Worm (Caenorhabditis elegans) whole organism, L4 larva: ENCODE results near the gene pgm-3.

Experiments
- F10B5.3 ChIP-seq: sonication (generic microtip); optimal IDR thresholded peaks from 2 replicates; lab custom pipeline; 2016; ENCODE audit warnings: mild to moderate bottlenecking, missing genetic modification characterization, missing compliant biosample characterization
- F44E2.7 ChIP-seq: fragments of 200-800 bp; sonication (Bioruptor generic); IDR thresholded peaks from 2 replicates; pipeline ENCODE4 v2.1.2; 2022; ENCODE audit warnings: missing genetic modification characterization, missing compliant biosample characterization
- R02D3.7 ChIP-seq: fragments of 150-350 bp; sonication (generic microtip); optimal IDR thresholded peaks from 3 replicates; lab custom pipeline; 2014; ENCODE audit warnings: missing biosample characterization, missing genetic modification characterization
- T20F7.1 ChIP-seq: fragments of 200-800 bp; sonication (Bioruptor generic); optimal IDR thresholded peaks from 2 replicates; lab custom pipeline; 2018; ENCODE audit warnings: mild to moderate bottlenecking, missing genetic modification characterization, missing compliant biosample characterization
- T26A8.4 ChIP-seq: fragments of 200-800 bp; sonication (Bioruptor generic); IDR thresholded peaks from 2 replicates; pipeline ENCODE4 v1.3.6; 2022; ENCODE audit warnings: missing genetic modification characterization, missing compliant biosample characterization
- Y5F2A.4 ChIP-seq: fragments of 200-800 bp; sonication (Bioruptor generic); optimal IDR thresholded peaks from 2 replicates; lab custom pipeline; 2018; ENCODE audit warnings: mild to moderate bottlenecking, missing genetic modification characterization, missing compliant biosample characterization
- Y75B8A.6 ChIP-seq: fragments of 200-800 bp; sonication (Bioruptor generic); IDR thresholded peaks from 2 replicates; pipeline ENCODE4 v1.3.6; 2022; ENCODE audit warnings: missing genetic modification reagents, missing genetic modification characterization, missing compliant biosample characterization
- aly-2 ChIP-seq: sonication (generic microtip); optimal IDR thresholded peaks from 2 replicates; lab custom pipeline; 2018; ENCODE audit warnings: missing biosample characterization, missing genetic modification characterization
- ceh-20 ChIP-seq: fragments of 200-800 bp; sonication (Bioruptor generic); IDR thresholded peaks from 2 replicates; pipeline ENCODE4 v1.3.6; 2022; ENCODE audit warnings: missing genetic modification reagents, missing genetic modification characterization, missing compliant biosample characterization
- ceh-28 ChIP-seq: fragments of 150-350 bp; optimal IDR thresholded peaks from 2 replicates; lab custom pipeline; 2014; ENCODE audit warnings: missing biosample characterization, missing genetic modification reagents, missing genetic modification characterization
- ceh-62 ChIP-seq: sonication (generic microtip); optimal IDR thresholded peaks from 2 replicates; lab custom pipeline; 2017; ENCODE audit warnings: missing biosample characterization, missing genetic modification characterization
- ceh-82 ChIP-seq: sonication (generic microtip); optimal IDR thresholded peaks from 2 replicates; lab custom pipeline; 2017; ENCODE audit warnings: missing biosample characterization, missing genetic modification characterization
- cey-2 ChIP-seq: sonication (generic microtip); optimal IDR thresholded peaks from 3 replicates; lab custom pipeline; 2017; ENCODE audit warnings: missing genetic modification characterization, mild to moderate bottlenecking, missing compliant biosample characterization, antibody characterized with exemption, borderline replicate concordance; ENCODE audit not compliant: insufficient read depth
- ctbp-1 ChIP-seq: fragments of 200-800 bp; sonication (Bioruptor generic); IDR thresholded peaks from 2 replicates; pipeline ENCODE4 v1.3.6; 2022; ENCODE audit warnings: missing genetic modification reagents, missing genetic modification characterization, missing compliant biosample characterization
- daf-12 ChIP-seq: fragments of 150-350 bp; optimal IDR thresholded peaks from 2 replicates; lab custom pipeline; 2014; ENCODE audit warnings: missing biosample characterization, missing genetic modification reagents, missing genetic modification characterization
- dmd-8 ChIP-seq: fragments of 200-800 bp; sonication (Bioruptor generic); IDR thresholded peaks from 2 replicates; pipeline ENCODE4 v1.3.6; 2022; ENCODE audit warnings: missing genetic modification characterization, missing compliant biosample characterization
- dmd-9 ChIP-seq: fragments of 200-800 bp; sonication (Bioruptor generic); IDR thresholded peaks from 2 replicates; pipeline ENCODE4 v1.3.6; 2022; ENCODE audit warnings: missing genetic modification reagents, missing genetic modification characterization, missing compliant biosample characterization
- duxl-1 ChIP-seq: sonication (generic microtip); optimal IDR thresholded peaks from 2 replicates; lab custom pipeline; 2016; ENCODE audit warnings: mild to moderate bottlenecking, missing genetic modification characterization, moderate library complexity, missing compliant biosample characterization; ENCODE audit not compliant: poor library complexity
- fkh-10 ChIP-seq: fragments of 150-350 bp; optimal IDR thresholded peaks from 2 replicates; lab custom pipeline; 2014; ENCODE audit warnings: missing biosample characterization, missing genetic modification reagents, missing genetic modification characterization
- hif-1 ChIP-seq, 2 experiments: sonication (generic microtip); optimal IDR thresholded peaks; 2 replicates each; lab custom pipeline; 2016 to 2017; ENCODE audit warnings: missing compliant biosample characterization in 2 of 2, missing genetic modification characterization in 2 of 2, missing genetic modification reagents in 2 of 2, missing genotype in 2 of 2, mild to moderate bottlenecking in 1 of 2
- hlh-30 ChIP-seq: sonication (generic microtip); optimal IDR thresholded peaks from 2 replicates; lab custom pipeline; 2017; ENCODE audit warnings: antibody characterized with exemption, mild to moderate bottlenecking, missing genetic modification characterization, missing compliant biosample characterization; ENCODE audit not compliant: insufficient read depth
- hmg-1.1 ChIP-seq: fragments of 200-800 bp; sonication (Bioruptor generic); IDR thresholded peaks from 2 replicates; pipeline ENCODE4 v1.3.6; 2022; ENCODE audit warnings: missing genetic modification reagents, missing genetic modification characterization, missing compliant biosample characterization
- lin-15B ChIP-seq: fragments of 150-350 bp; sonication (generic microtip); optimal IDR thresholded peaks from 3 replicates; lab custom pipeline; 2014; ENCODE audit warnings: missing biosample characterization, missing genetic modification characterization
- lin-39 ChIP-seq: fragments of 150-350 bp; optimal IDR thresholded peaks from 2 replicates; lab custom pipeline; 2014; ENCODE audit warnings: missing biosample characterization, missing genetic modification reagents, missing genetic modification characterization
- lsy-2 ChIP-seq, 2 experiments: fragments of 150-350 bp in 1 of 2; sonication (generic microtip) in 1 of 2; optimal IDR thresholded peaks; 2 replicates each; lab custom pipeline; 2014 to 2017; ENCODE audit warnings: missing biosample characterization in 2 of 2, missing genetic modification characterization in 2 of 2
- madf-5 ChIP-seq, 2 experiments: fragments of 200-800 bp; sonication (Bioruptor generic); IDR thresholded peaks; 2 replicates each; pipeline ENCODE4 v1.3.6; 2022; ENCODE audit warnings: missing compliant biosample characterization in 2 of 2, missing genetic modification characterization in 2 of 2
- mdl-1 ChIP-seq, 2 experiments: fragments of 150-350 bp in 1 of 2; sonication (generic microtip) in 1 of 2; optimal IDR thresholded peaks; 2 replicates each; lab custom pipeline; 2014 to 2017; ENCODE audit warnings: missing biosample characterization in 2 of 2, missing genetic modification characterization in 2 of 2
- mdt-29 ChIP-seq: fragments of 200-800 bp; sonication (Bioruptor generic); IDR thresholded peaks from 2 replicates; pipeline ENCODE4 v1.3.6; 2022; ENCODE audit warnings: missing genetic modification reagents, missing genetic modification characterization, missing compliant biosample characterization
- mep-1 ChIP-seq: fragments of 150-350 bp; sonication (generic microtip); optimal IDR thresholded peaks from 3 replicates; lab custom pipeline; 2014; ENCODE audit warnings: missing biosample characterization, missing genetic modification characterization
- mxl-2 ChIP-seq: fragments of 200-800 bp; sonication (Bioruptor generic); conservative IDR thresholded peaks from 2 replicates; pipeline ENCODE4 v1.3.6; 2022; ENCODE audit warnings: missing genetic modification reagents, missing genetic modification characterization, missing compliant biosample characterization
- nhr-102 ChIP-seq: sonication (generic microtip); optimal IDR thresholded peaks from 2 replicates; lab custom pipeline; 2016; ENCODE audit warnings: mild to moderate bottlenecking, missing genetic modification characterization, moderate library complexity, missing compliant biosample characterization
- nhr-42 ChIP-seq: fragments of 200-800 bp; sonication (Bioruptor generic); IDR thresholded peaks from 2 replicates; pipeline ENCODE4 v1.3.6; 2022; ENCODE audit warnings: missing genetic modification characterization, missing compliant biosample characterization
- nhr-6 ChIP-seq: fragments of 150-350 bp; optimal IDR thresholded peaks from 2 replicates; lab custom pipeline; 2014; ENCODE audit warnings: missing biosample characterization, missing genetic modification characterization
- nhr-76 ChIP-seq: fragments of 150-350 bp; optimal IDR thresholded peaks from 2 replicates; lab custom pipeline; 2014; ENCODE audit warnings: missing biosample characterization, missing genetic modification characterization
- nhr-77 ChIP-seq: fragments of 150-350 bp; optimal IDR thresholded peaks from 2 replicates; lab custom pipeline; 2014; ENCODE audit warnings: missing biosample characterization, missing genetic modification characterization
- pha-4 ChIP-seq, 2 experiments: fragments of 150-350 bp in 1 of 2; fragments of 200-800 bp in 1 of 2; sonication (Bioruptor generic) in 1 of 2; IDR thresholded peaks in 1 of 2; optimal IDR thresholded peaks in 1 of 2; 2 replicates each; pipeline versions ENCODE4 v1.3.6 to Lab custom; 2014 to 2022; ENCODE audit warnings: missing genetic modification characterization in 2 of 2, missing genetic modification reagents in 2 of 2, missing biosample characterization in 1 of 2, missing compliant biosample characterization in 1 of 2
- php-3 ChIP-seq: fragments of 200-800 bp; sonication (Bioruptor generic); IDR thresholded peaks from 2 replicates; pipeline ENCODE4 v1.3.6; 2022; ENCODE audit warnings: missing genetic modification reagents, missing genetic modification characterization, missing compliant biosample characterization
- rbr-2 ChIP-seq: sonication (generic microtip); optimal IDR thresholded peaks from 2 replicates; lab custom pipeline; 2016; ENCODE audit warnings: missing genotype, missing genetic modification characterization, missing compliant biosample characterization
- saeg-2 ChIP-seq: fragments of 200-800 bp; sonication (Bioruptor generic); IDR thresholded peaks from 2 replicates; pipeline ENCODE4 v1.3.6; 2022; ENCODE audit warnings: missing genetic modification reagents, missing genetic modification characterization, missing compliant biosample characterization
- sdz-12 ChIP-seq: fragments of 200-800 bp; sonication (Bioruptor generic); optimal IDR thresholded peaks from 2 replicates; lab custom pipeline; 2018; ENCODE audit warnings: mild to moderate bottlenecking, missing genetic modification characterization, missing compliant biosample characterization
- snpc-1.2 ChIP-seq: fragments of 200-800 bp; sonication (Bioruptor generic); IDR thresholded peaks from 2 replicates; pipeline ENCODE4 v1.3.6; 2022; ENCODE audit warnings: missing genetic modification reagents, missing genetic modification characterization, missing compliant biosample characterization
- unc-130 ChIP-seq: sonication (generic microtip); optimal IDR thresholded peaks from 2 replicates; lab custom pipeline; 2016; ENCODE audit warnings: missing genetic modification reagents, missing genetic modification characterization, missing compliant biosample characterization
- unc-39 ChIP-seq: sonication (generic microtip); optimal IDR thresholded peaks from 2 replicates; lab custom pipeline; 2017; ENCODE audit warnings: missing biosample characterization, missing genetic modification characterization
- unc-62 ChIP-seq, 3 experiments: fragments of 150-350 bp in 1 of 3; sonication (generic microtip); optimal IDR thresholded peaks in 2 of 3; peaks in 1 of 3; 1 replicate in 1 of 3; 2 replicates in 2 of 3; lab custom pipeline; 2014 to 2017; ENCODE audit warnings: missing biosample characterization in 3 of 3, missing genetic modification characterization in 3 of 3, missing genetic modification reagents in 3 of 3, missing genotype in 1 of 3
- zip-11 ChIP-seq: fragments of 200-800 bp; sonication (Bioruptor generic); IDR thresholded peaks from 2 replicates; pipeline ENCODE4 v1.3.6; 2022; ENCODE audit warnings: missing genetic modification characterization, missing compliant biosample characterization
- zip-2 ChIP-seq: fragments of 150-350 bp; optimal IDR thresholded peaks from 2 replicates; lab custom pipeline; 2014; ENCODE audit warnings: missing biosample characterization, missing genetic modification characterization
- ztf-11 ChIP-seq: fragments of 150-350 bp; optimal IDR thresholded peaks from 2 replicates; lab custom pipeline; 2014; ENCODE audit warnings: missing biosample characterization, missing genetic modification characterization
- ztf-7 ChIP-seq: fragments of 150-350 bp; optimal IDR thresholded peaks from 2 replicates; lab custom pipeline; 2014; ENCODE audit warnings: missing biosample characterization, missing genetic modification characterization

pgm-3 gene

DNA sequence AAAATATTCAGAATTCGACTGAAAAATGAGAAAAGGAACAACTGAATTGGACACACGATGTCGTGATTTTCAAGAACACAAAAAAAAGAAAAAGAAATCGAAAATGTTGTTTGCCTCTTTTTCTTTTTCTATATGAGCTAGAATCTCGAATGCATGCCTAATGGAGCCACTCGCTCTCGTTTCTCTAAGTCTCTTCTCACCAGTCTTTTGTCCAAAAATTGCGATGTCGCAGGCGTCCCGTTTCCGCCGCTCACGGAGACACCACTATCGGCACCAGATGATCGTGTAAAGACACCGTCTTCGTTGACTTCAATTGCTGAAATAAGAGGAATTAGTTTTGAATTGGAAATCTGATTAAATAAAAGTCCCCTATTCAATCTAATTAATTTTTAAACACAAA, 33.1 kb downstream of the pgm-3 start (continued):
- TF ChIP-seq fkh-10 (GFP tag; lab: Kevin White, UChicago) (peak; percentile 34), lsy-2 (tag; optimal IDR thresholded peaks at IDR 0.05; lab: Kevin White, UChicago) (peak in 1 of 2 experiments; percentile 52), ceh-28 (tag; lab: Kevin White, UChicago) (no peak), zip-11 (no peak), hlh-30 (tag; lab: Kevin White, UChicago) (peak; percentile 34), lin-39 (tag; lab: Kevin White, UChicago) (no peak), pha-4 (GFP tag; IDR thresholded peaks at IDR 0.05; lab: Robert Waterston, UW) (no peak), pha-4 (tag; optimal IDR thresholded peaks at IDR 0.05; lab: Kevin White, UChicago) (no peak), nhr-77 (no peak), ztf-11 (tag; lab: Kevin White, UChicago) (no peak), ceh-62 (tag; lab: Kevin White, UChicago) (no peak), unc-39 (no peak), rbr-2 (tag; lab: Kevin White, UChicago) (peak; percentile 42), duxl-1 (tag; lab: Kevin White, UChicago) (no peak), hmg-1.1 (GFP tag; lab: Robert Waterston, UW) (0 out of 2 replicates have a peak, but pooled peaks have one; percentile 16), ctbp-1 (GFP tag; lab: Robert Waterston, UW) (peak; percentile 75)
- TF ChIP-seq, all 104 proteins: peak for 9

DNA sequence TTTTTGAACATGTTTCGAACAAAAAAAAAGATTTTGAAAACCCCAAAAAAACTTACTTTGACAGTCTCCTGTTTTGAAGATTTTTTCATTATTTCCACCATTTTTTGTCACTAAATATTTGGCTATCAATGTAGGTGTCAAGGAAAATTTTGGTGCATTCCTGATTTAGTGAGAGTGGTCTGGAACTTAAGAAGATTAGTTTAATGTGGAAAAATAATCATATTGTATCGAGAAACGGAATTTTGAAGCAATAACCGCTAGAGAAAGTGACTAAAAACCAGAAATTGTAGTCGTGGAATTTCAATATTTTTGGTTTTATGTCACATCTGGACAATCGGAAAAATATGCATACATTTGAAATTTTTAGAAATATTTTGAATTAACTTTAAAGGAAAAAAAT, 36.4 kb downstream of the pgm-3 start, which contains the start of the genes F20C5.11 and klp-11:
TSS of gene F20C5.11 (minus strand) at position 101 of the 400 bp plus-strand sequence.
TSS of gene klp-11 (minus strand) at position 171 of the 400 bp plus-strand sequence.
- TF ChIP-seq lin-15B (tag; lab: Kevin White, UChicago), result no peak
- TF ChIP-seq dmd-8, result no peak
- TF ChIP-seq sdz-12 (GFP tag; lab: Kevin White, UChicago), result no peak
- TF ChIP-seq cey-2, result no peak
- TF ChIP-seq nhr-6, result no peak
- no peak for TF ChIP-seq T26A8.4 (GFP tag; lab: Robert Waterston, UW)
- no peak for TF ChIP-seq R02D3.7 (tag; lab: Kevin White, UChicago)
- no peak for TF ChIP-seq hif-1 (tag; optimal IDR thresholded peaks at IDR 0.05; lab: Kevin White, UChicago)
- TF ChIP-seq unc-39, result no peak
- TF ChIP-seq mxl-2 (GFP tag; lab: Robert Waterston, UW), result no peak
- TF ChIP-seq zip-2 (tag; lab: Kevin White, UChicago), result no peak
- TF ChIP-seq T20F7.1 (GFP tag; lab: Kevin White, UChicago), result no peak
- TF ChIP-seq ceh-20, result no peak
- no peak for TF ChIP-seq mdt-29 (GFP tag; lab: Robert Waterston, UW)
- no peak for TF ChIP-seq unc-130
- TF ChIP-seq php-3 (GFP tag; lab: Robert Waterston, UW), result no peak
- TF ChIP-seq Y75B8A.6 (GFP tag; lab: Robert Waterston, UW), result no peak
- no peak for TF ChIP-seq F44E2.7 (GFP tag; lab: Robert Waterston, UW)

DNA sequence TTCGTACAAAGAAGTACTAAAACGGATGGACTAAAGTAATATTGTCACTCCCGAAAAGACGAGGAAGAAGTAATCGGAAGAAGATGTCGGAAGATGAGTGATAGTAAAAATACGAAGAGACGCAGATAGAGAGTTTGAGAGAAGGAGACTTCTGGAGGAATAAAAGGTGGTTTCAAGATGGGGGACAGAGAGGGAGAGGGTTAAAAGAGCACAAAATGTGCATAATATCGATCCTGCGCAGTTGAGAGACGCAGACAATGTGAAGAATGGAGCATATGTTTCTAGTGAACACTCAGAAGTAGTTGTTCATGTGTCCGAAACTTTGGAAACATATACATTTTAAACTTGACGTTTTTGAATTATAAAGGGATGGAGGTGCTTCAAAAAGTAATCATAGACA, 36.9 kb downstream of the pgm-3 start:
- TF ChIP-seq ctbp-1 (GFP tag; lab: Robert Waterston, UW), result peak; percentile 61
- no peak for TF ChIP-seq aly-2
- peak in 1 of 2 experiments; percentile 98 for TF ChIP-seq unc-62 (GFP tag; optimal IDR thresholded peaks at IDR 0.05 in 1 of 2; lab: Kevin White, UChicago)
- no peak for TF ChIP-seq unc-62 (tag; optimal IDR thresholded peaks at IDR 0.05; lab: Kevin White, UChicago)
- no peak for TF ChIP-seq Y5F2A.4
- no peak for TF ChIP-seq F10B5.3 (tag; lab: Kevin White, UChicago)
- no peak for TF ChIP-seq ztf-7 (tag; lab: Kevin White, UChicago)
- TF ChIP-seq daf-12 (tag; lab: Kevin White, UChicago), result no peak
- no peak for TF ChIP-seq nhr-76
- TF ChIP-seq ceh-28 (tag; lab: Kevin White, UChicago), result peak; percentile 16
- no peak for TF ChIP-seq madf-5 (GFP tag; IDR thresholded peaks at IDR 0.05; lab: Robert Waterston, UW)
- no peak for TF ChIP-seq mdl-1 (tag; optimal IDR thresholded peaks at IDR 0.05; lab: Kevin White, UChicago)
- TF ChIP-seq snpc-1.2, result no peak
- TF ChIP-seq mep-1 (tag; lab: Kevin White, UChicago), result peak; percentile 61
- TF ChIP-seq ceh-20, result no peak
- TF ChIP-seq saeg-2 (GFP tag; lab: Robert Waterston, UW), result no peak
- TF ChIP-seq F44E2.7 (GFP tag; lab: Robert Waterston, UW), result no peak
- TF ChIP-seq rbr-2 (tag; lab: Kevin White, UChicago), result peak; percentile 62
- no peak for TF ChIP-seq nhr-102 (tag; lab: Kevin White, UChicago)
- TF ChIP-seq ceh-82 (tag; lab: Kevin White, UChicago), result no peak
- no peak for TF ChIP-seq nhr-42
- no peak for TF ChIP-seq lin-15B (tag; lab: Kevin White, UChicago)
- no peak for TF ChIP-seq dmd-9 (GFP tag; lab: Robert Waterston, UW)
